Worm (Caenorhabditis elegans) whole organism, midembryonic: ENCODE measurements around the gene T10B5.3.
A peak's percentile ranks its signal among the peaks of the same experiment; 100 is the strongest.

ENCODE experiments used
- T22C8.4 ChIP-seq: fragments of 200-800 bp; sonication (Bioruptor generic); IDR thresholded peaks from 2 replicates; pipeline ENCODE4 v1.3.6; 2022; ENCODE audit warnings: missing genetic modification characterization, missing compliant biosample characterization
- cog-1 ChIP-seq: sonication (generic microtip); optimal IDR thresholded peaks from 2 replicates; lab custom pipeline; 2016; ENCODE audit warnings: missing genetic modification characterization, missing compliant biosample characterization
- flt-1 ChIP-seq: fragments of 200-800 bp; sonication (Bioruptor generic); IDR thresholded peaks from 2 replicates; pipeline ENCODE4 v1.3.6; 2022; ENCODE audit warnings: missing genetic modification characterization, missing compliant biosample characterization
- klf-2 ChIP-seq: fragments of 200-800 bp; sonication (Bioruptor generic); conservative IDR thresholded peaks from 2 replicates; pipeline ENCODE4 v1.3.6; 2022; ENCODE audit warnings: missing genetic modification reagents, missing genetic modification characterization, missing compliant biosample characterization
- med-1 ChIP-seq: sonication (generic microtip); optimal IDR thresholded peaks from 2 replicates; lab custom pipeline; 2017; ENCODE audit warnings: missing genetic modification characterization, mild to moderate bottlenecking, missing compliant biosample characterization, antibody characterized with exemption, missing genetic modification reagents; ENCODE audit not compliant: insufficient read depth
- ref-1 ChIP-seq: fragments of 200-800 bp; sonication (Bioruptor generic); conservative IDR thresholded peaks from 2 replicates; pipeline ENCODE4 v1.3.6; 2022; ENCODE audit warnings: missing genetic modification reagents, missing genetic modification characterization, missing compliant biosample characterization
- tab-1 ChIP-seq: fragments of 200-800 bp; sonication (Bioruptor generic); IDR thresholded peaks from 2 replicates; pipeline ENCODE4 v1.3.6; 2022; ENCODE audit warnings: missing genetic modification characterization, missing compliant biosample characterization
- ztf-23 ChIP-seq: fragments of 200-800 bp; sonication (Bioruptor generic); IDR thresholded peaks from 2 replicates; pipeline ENCODE4 v1.3.6; 2022; ENCODE audit warnings: missing genetic modification reagents, missing genetic modification characterization, missing compliant biosample characterization
- ztf-29 ChIP-seq: fragments of 200-800 bp; sonication (Bioruptor generic); IDR thresholded peaks from 2 replicates; pipeline ENCODE4 v1.3.6; 2022; ENCODE audit warnings: missing genetic modification reagents, missing genetic modification characterization, missing compliant biosample characterization

T10B5.3 gene

ce11 chrV:1886997-1887396, 17.4 kb upstream of the T10B5.3 start:
- no peak for TF ChIP-seq klf-2 (GFP tag; lab: Robert Waterston, UW)
- no peak for TF ChIP-seq T22C8.4 (GFP tag; lab: Robert Waterston, UW)
- no peak for TF ChIP-seq tab-1 (GFP tag; lab: Robert Waterston, UW)
- TF ChIP-seq cog-1: no peak
- no peak for TF ChIP-seq ref-1 (GFP tag; lab: Robert Waterston, UW)
- TF ChIP-seq ztf-29 (GFP tag; lab: Robert Waterston, UW): no peak

DNA sequence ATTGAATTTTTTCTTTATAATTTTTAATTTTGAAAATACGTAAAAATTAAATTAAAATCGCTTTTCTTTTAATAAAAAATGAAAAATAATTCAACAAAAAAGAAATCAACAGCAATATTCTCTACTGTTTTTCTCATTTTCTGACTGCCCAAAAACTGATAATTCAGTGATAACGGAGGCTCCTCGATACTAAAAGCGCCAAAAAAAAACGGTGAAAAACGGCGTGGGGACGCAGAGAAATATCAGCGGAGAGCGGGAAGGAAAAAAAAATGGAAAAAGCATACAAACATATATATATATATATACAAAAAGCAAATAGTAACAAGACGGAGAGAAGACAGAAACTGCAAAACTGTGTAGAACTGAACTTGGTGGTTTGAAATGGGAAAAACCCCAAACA, 13.5 kb upstream of the T10B5.3 start:
- no peak for TF ChIP-seq ref-1 (GFP tag; lab: Robert Waterston, UW)
- no peak for TF ChIP-seq ztf-29 (GFP tag; lab: Robert Waterston, UW)
- no peak for TF ChIP-seq cog-1
- no peak for TF ChIP-seq ztf-23
- no peak for TF ChIP-seq tab-1 (GFP tag; lab: Robert Waterston, UW)
- no peak for TF ChIP-seq T22C8.4 (GFP tag; lab: Robert Waterston, UW)
- TF ChIP-seq med-1 (GFP tag; lab: Kevin White, UChicago): no peak
- no peak for TF ChIP-seq klf-2 (GFP tag; lab: Robert Waterston, UW)
- TF ChIP-seq flt-1 (GFP tag; lab: Robert Waterston, UW): no peak

DNA sequence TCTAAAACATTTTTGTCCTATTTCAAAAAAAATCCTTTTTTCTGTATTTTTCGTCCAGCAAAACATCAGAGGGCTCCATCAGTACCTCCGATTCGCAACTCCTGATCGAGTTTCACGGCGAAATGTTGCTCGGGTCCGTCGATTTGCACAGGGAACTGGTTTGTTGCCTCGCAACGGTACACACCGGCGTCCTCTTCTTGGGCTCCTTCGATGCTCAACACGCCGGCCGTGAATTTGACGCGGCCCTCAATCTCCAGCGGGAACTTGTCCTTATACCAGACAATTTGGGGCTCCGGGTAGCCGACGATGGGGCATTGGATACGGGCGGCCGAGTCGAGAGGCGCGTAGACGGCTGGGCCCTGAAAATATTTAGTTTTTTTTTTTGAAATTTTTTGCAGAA, 8.4 kb upstream of the T10B5.3 start:
- TF ChIP-seq ztf-23 (no peak), ztf-29 (GFP tag; lab: Robert Waterston, UW) (no peak), cog-1 (no peak)

- TF ChIP-seq ztf-29 (GFP tag; lab: Robert Waterston, UW) (no peak), klf-2 (GFP tag; lab: Robert Waterston, UW) (0 out of 2 replicates have a peak, but pooled peaks have one; percentile 49)
Observed at ce11 chrV:1875497-1875988, 6.0 kb upstream of the T10B5.3 start.

ce11 chrV:1874827-1875226, 5.2 kb upstream of the T10B5.3 start:
- no peak for TF ChIP-seq tab-1 (GFP tag; lab: Robert Waterston, UW)
- no peak for TF ChIP-seq ztf-23
- TF ChIP-seq klf-2 (GFP tag; lab: Robert Waterston, UW): no peak
- no peak for TF ChIP-seq flt-1 (GFP tag; lab: Robert Waterston, UW)
- no peak for TF ChIP-seq cog-1
- no peak for TF ChIP-seq med-1 (GFP tag; lab: Kevin White, UChicago)
- no peak for TF ChIP-seq T22C8.4 (GFP tag; lab: Robert Waterston, UW)
- no peak for TF ChIP-seq ztf-29 (GFP tag; lab: Robert Waterston, UW)
- TF ChIP-seq ref-1 (GFP tag; lab: Robert Waterston, UW): no peak

DNA sequence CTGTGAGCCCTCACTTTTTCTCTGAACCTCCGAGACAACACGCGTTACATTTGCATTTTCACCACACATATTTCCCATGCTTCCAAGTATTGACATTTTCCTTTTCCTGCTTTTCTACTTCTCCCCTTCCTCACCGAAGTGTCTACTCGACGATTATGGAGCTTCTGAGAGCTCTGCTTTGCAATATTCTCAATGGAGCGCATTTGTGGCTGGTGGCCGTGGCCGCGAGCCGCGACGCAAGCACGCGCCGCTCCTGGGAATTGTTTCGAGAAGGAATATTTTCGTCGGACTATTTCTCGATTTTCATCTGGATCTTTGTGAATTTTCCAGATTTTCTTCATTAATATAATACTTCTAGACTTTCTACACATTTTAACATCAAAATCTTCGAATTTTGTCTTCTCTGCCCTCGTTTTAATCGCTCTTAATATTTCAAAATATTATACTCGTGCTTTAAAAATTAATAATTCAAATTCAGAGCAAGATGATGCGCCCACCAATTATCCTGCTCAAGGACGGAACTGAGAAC, 2.2 kb upstream of the T10B5.3 start, which contains the start of the genes T10B5.4 and cct-7:
T10B5.4 (minus strand) TSS at position 40 of the 529 bp plus-strand sequence.
cct-7 (plus strand) TSS at position 479 of the 529 bp plus-strand sequence.
- 0 out of 2 replicates have a peak, but pooled peaks have one; percentile 11 for TF ChIP-seq T22C8.4 (GFP tag; lab: Robert Waterston, UW)
- peak; percentile 76 for TF ChIP-seq flt-1 (GFP tag; lab: Robert Waterston, UW)
- TF ChIP-seq ref-1 (GFP tag; lab: Robert Waterston, UW): no peak
- TF ChIP-seq ztf-29 (GFP tag; lab: Robert Waterston, UW): 0 out of 2 replicates have a peak, but pooled peaks have one; percentile 34
- TF ChIP-seq klf-2 (GFP tag; lab: Robert Waterston, UW): no peak
- peak; percentile 67 for TF ChIP-seq cog-1
- peak; percentile 52; the same call in 1 of the 2 replicates for TF ChIP-seq tab-1 (GFP tag; lab: Robert Waterston, UW)
- TF ChIP-seq med-1 (GFP tag; lab: Kevin White, UChicago): no peak
- peak; percentile 75 for TF ChIP-seq ztf-23

DNA sequence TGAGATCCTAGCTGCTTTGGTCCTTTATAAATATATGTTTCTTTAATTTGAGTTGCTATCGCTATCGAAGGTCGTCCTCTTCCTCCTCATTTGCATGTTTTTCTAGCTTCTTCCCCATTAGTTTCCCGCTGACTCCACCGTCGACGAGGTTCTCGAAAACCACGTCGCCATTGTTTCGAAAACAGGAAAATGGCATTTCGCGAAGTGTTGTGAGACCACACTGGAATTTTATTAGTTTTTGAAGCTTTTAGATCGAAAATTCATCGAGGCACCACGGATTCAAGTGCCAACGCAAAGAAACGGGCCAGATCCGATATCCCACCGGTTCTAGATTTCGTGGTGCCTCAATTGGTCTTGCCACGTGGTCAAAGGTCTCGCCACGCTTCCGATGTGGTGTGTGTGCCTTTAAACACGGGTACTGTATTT, 946 bp upstream of the T10B5.3 start:
- TF ChIP-seq ztf-23: no peak
- TF ChIP-seq T22C8.4 (GFP tag; lab: Robert Waterston, UW): no peak
- TF ChIP-seq cog-1: no peak
- TF ChIP-seq klf-2 (GFP tag; lab: Robert Waterston, UW): no peak
- no peak for TF ChIP-seq med-1 (GFP tag; lab: Kevin White, UChicago)
- TF ChIP-seq ref-1 (GFP tag; lab: Robert Waterston, UW): no peak
- TF ChIP-seq tab-1 (GFP tag; lab: Robert Waterston, UW): no peak
- no peak for TF ChIP-seq flt-1 (GFP tag; lab: Robert Waterston, UW)
- no peak for TF ChIP-seq ztf-29 (GFP tag; lab: Robert Waterston, UW)

DNA sequence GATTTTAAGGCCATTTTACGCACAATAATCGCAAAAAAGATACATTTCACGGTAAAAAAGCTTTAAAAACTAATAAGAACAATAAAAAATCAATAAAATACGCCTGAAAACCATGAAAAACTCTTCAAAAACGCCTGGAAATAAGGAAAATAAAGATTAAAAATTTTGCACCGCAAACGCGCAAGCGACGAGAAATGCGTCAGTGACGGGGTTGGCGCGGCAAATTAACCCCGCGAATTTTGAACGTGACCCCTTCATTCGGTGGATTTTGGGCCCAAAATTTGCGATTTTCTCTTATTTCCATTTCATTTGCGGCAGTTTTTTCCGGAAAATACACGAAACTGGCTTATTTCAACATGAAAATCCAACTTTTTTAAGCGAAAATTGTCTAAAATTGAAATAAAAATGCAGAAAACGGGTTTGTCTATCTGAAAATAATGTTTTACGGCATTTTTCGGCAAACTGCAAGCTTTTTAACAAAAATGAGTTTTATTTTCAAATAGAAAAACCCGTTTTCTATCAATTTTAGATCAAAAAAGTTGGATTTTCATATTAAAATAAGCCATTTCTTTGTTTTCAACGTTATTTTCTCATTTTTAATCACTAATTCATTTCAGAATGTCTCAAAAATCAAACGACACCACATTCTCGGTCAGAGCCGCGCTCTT, 852 bp downstream of the T10B5.3 start, which contains the start of gene knl-3:
knl-3 (plus strand) TSS at position 618 of the 668 bp plus-strand sequence.
- TF ChIP-seq T22C8.4 (GFP tag; lab: Robert Waterston, UW): peak; percentile 71
- peak; percentile 76 for TF ChIP-seq ztf-23
- peak; percentile 48 for TF ChIP-seq med-1 (GFP tag; lab: Kevin White, UChicago)
- 0 out of 2 replicates have a peak, but pooled peaks have one; percentile 43 for TF ChIP-seq ztf-29 (GFP tag; lab: Robert Waterston, UW)
- peak; percentile 75; the same call in 1 of the 2 replicates for TF ChIP-seq tab-1 (GFP tag; lab: Robert Waterston, UW)
- no peak for TF ChIP-seq ref-1 (GFP tag; lab: Robert Waterston, UW)
- TF ChIP-seq flt-1 (GFP tag; lab: Robert Waterston, UW): peak; percentile 75; the same call in 1 of the 2 replicates
- TF ChIP-seq cog-1: peak; percentile 63
- no peak for TF ChIP-seq klf-2 (GFP tag; lab: Robert Waterston, UW)

DNA sequence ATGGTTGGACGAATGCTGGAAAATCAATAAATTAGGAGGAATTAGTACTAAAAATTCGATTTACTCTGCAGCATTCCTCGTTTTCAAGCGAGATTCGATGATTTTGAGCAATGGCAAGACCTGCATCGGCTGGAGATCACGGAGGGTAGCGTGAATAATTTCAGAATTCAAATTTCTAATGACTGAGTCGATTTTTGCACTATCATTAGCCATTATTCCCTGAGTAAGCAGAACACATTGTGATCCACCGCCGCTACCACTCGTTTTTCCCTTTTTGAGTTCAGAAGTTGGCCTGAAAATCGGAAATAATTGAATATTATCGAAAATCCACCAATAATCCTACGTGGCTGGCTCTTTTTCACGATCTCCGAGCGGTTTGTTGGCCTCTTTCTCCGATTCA, 1.6 kb downstream of the T10B5.3 start:
- no peak for TF ChIP-seq med-1 (GFP tag; lab: Kevin White, UChicago)
- no peak for TF ChIP-seq ztf-29 (GFP tag; lab: Robert Waterston, UW)
- no peak for TF ChIP-seq ztf-23
- TF ChIP-seq tab-1 (GFP tag; lab: Robert Waterston, UW): no peak
- no peak for TF ChIP-seq klf-2 (GFP tag; lab: Robert Waterston, UW)
- no peak for TF ChIP-seq cog-1
- TF ChIP-seq T22C8.4 (GFP tag; lab: Robert Waterston, UW): no peak
- TF ChIP-seq flt-1 (GFP tag; lab: Robert Waterston, UW): no peak
- TF ChIP-seq ref-1 (GFP tag; lab: Robert Waterston, UW): no peak
